Worm (Caenorhabditis elegans): ENCODE results near the gene rpl-9.

Gene rpl-9

DNA sequence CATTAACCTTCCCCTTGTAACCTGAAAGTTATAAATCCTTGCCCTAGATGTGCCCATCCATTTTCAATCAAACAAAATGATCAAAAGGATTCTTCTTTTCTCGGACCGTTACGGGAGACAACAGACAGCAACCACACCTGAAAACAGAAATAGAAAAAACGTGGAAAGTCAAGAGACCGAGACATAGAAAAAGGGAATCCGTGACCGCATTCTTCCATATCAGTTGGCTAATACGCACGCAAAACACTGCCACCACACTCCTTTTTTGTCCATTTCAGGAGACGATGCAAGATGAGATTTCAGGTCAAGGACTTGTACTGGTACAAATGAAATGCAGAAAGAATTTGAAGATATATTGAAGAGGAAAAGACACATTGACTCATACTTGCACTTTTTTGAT is 45.7 kb upstream of the rpl-9 start:
- TF ChIP-seq nhr-12 (tag; optimal IDR thresholded peaks at IDR 0.05) (no peak), C04F5.9 (tag; optimal IDR thresholded peaks at IDR 0.05) (no peak), elt-3 (tag; optimal IDR thresholded peaks at IDR 0.05) (peak in 1 of 6 experiments; percentile 39), unc-86 (tag; optimal IDR thresholded peaks at IDR 0.05) (no peak), vab-15 (tag; optimal IDR thresholded peaks at IDR 0.05) (no peak), snu-23 (GFP tag; optimal IDR thresholded peaks at IDR 0.05) (no peak), unc-98 (GFP tag; IDR thresholded peaks at IDR 0.05) (no peak), fkh-8 (tag; optimal IDR thresholded peaks at IDR 0.05) (no peak), ceh-88 (GFP tag; IDR thresholded peaks at IDR 0.05) (no peak), blmp-1 (tag; optimal IDR thresholded peaks at IDR 0.05) (peak; percentile 86), elt-2 (tag; optimal IDR thresholded peaks at IDR 0.05) (no peak), rnt-1 (tag; optimal IDR thresholded peaks at IDR 0.05) (peak; percentile 7), ama-1 (optimal IDR thresholded peaks at IDR 0.05) (no peak), hlh-4 (tag; optimal IDR thresholded peaks at IDR 0.05) (no peak), dsc-1 (tag; optimal IDR thresholded peaks at IDR 0.05) (no peak), lin-35 (GFP tag; optimal IDR thresholded peaks at IDR 0.05) (no peak), hpl-2 (GFP tag; optimal IDR thresholded peaks at IDR 0.05) (no peak), nhr-47 (tag; optimal IDR thresholded peaks at IDR 0.05) (no peak)

DNA sequence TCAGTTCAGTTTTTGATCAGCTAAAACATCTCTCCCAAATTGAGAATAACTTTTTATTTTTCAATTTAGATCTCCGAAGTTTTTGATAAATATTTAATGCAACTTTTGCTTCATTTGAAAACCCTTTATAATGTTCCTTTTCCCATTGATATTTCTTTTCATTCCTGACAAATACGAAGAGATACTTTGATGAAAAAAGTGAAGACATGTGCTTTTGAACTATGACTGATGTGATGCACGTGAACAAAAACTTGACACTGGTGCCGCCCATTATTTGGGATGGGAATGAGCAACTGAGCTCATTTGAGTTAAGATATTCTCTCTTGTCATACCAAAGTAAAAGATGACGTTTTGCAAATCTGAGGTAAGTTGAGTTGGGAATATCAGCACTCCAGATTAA is 43.6 kb upstream of the rpl-9 start, which contains the start of gene T04A6.1:
Gene T04A6.1 (plus strand): TSS at position 301 of the 400 bp plus-strand sequence.
- no peak for TF ChIP-seq nhr-12 (tag; optimal IDR thresholded peaks at IDR 0.05)
- TF ChIP-seq rnt-1 (tag; optimal IDR thresholded peaks at IDR 0.05) = peak; percentile 38

DNA sequence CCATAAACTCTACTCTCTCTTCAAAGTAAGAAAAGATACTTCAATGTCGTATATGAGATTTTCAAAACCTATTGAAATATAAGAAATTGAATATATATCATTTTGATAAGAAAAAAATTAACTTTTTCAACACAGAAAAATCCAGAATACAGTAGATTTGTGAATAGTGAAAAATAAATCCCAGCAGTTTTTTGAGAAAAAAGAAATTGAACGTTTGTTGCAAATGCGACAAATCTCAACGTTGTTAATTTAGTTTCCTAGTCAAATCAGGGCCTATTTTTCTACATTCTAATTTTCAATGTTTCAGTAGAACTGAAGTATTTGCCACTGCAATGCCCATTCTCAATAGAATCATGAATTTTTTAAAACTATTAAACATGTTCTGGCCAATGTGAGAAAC is 41.9 kb upstream of the rpl-9 start, which contains the start of gene T04A6.2:
Gene T04A6.2 (plus strand): TSS at position 301 of the 400 bp plus-strand sequence.
- TF ChIP-seq egl-13 (tag; optimal IDR thresholded peaks at IDR 0.05) = no peak
- TF ChIP-seq elt-2 (tag; optimal IDR thresholded peaks at IDR 0.05) = no peak
- TF ChIP-seq hlh-4 (tag; optimal IDR thresholded peaks at IDR 0.05) = no peak
- TF ChIP-seq nhr-71 (tag; optimal IDR thresholded peaks at IDR 0.05) = no peak
- no peak for TF ChIP-seq efl-3 (GFP tag; optimal IDR thresholded peaks at IDR 0.05)
- TF ChIP-seq pax-3 (tag; optimal IDR thresholded peaks at IDR 0.05) = no peak
- no peak for TF ChIP-seq unc-86 (tag; optimal IDR thresholded peaks at IDR 0.05)

DNA sequence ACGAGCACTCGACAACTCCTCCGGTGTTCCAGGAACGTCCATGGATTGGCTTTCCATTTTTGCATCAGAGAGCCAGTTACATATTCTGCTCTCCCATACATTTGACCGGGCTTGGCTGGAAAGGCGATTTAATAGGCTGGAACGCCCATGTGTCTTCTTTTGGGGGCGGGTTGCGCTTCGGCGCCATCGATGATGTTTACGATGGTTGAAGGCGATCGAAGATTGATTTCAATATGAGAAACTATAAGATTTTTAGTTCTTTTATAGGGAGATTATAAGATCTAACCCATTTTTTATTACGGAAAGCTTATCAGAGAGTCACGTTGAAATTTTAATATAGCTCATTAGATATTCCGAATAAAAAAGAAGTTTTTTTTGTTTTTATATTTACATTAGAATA is 36.5 kb upstream of the rpl-9 start, which contains the start of gene nsph-4.3:
Gene nsph-4.3 (minus strand): TSS at position 101 of the 400 bp plus-strand sequence.
- TF ChIP-seq isw-1 (GFP tag; IDR thresholded peaks at IDR 0.05) (no peak), lir-3 (tag; optimal IDR thresholded peaks at IDR 0.05; ENCODE audit: poor library complexity) (no peak), ceh-90 (tag; optimal IDR thresholded peaks at IDR 0.05) (no peak), ceh-8 (GFP tag; optimal IDR thresholded peaks at IDR 0.05) (no peak), lin-14 (GFP tag; optimal IDR thresholded peaks at IDR 0.05) (no peak), zag-1 (tag; optimal IDR thresholded peaks at IDR 0.05) (no peak), lin-15B (tag; optimal IDR thresholded peaks at IDR 0.05) (no peak), unc-30 (tag; optimal IDR thresholded peaks at IDR 0.05) (no peak), mef-2 (tag; optimal IDR thresholded peaks at IDR 0.05) (no peak), nhr-71 (tag; optimal IDR thresholded peaks at IDR 0.05) (no peak), vab-15 (tag; optimal IDR thresholded peaks at IDR 0.05) (no peak), snu-23 (GFP tag; optimal IDR thresholded peaks at IDR 0.05) (no peak), fkh-8 (tag; optimal IDR thresholded peaks at IDR 0.05) (no peak), dsc-1 (tag; optimal IDR thresholded peaks at IDR 0.05) (no peak)

DNA sequence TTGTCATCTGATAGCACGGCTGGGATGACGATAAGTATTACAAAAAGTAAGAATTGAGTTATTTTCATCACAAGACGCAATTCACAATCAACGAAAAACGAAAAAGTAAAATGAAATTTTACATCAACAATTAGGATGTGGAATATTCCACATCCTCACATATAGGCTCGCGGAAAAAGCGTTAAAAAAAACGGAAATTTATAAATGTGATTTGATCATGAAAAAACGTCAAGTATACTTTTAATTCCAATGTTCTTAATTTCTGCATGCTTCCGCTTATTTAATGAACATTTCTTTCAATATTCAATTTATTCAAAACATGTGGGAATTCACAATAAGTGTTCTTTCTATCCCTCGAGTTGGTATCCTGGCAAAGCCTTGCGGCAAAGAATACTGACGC is 35.6 kb upstream of the rpl-9 start, which contains the start of gene T04A6.3:
Gene T04A6.3 (minus strand): TSS at position 101 of the 400 bp plus-strand sequence.
- no peak for TF ChIP-seq lir-3 (tag; optimal IDR thresholded peaks at IDR 0.05; ENCODE audit: poor library complexity)
- no peak for TF ChIP-seq pqm-1 (tag; optimal IDR thresholded peaks at IDR 0.05)
- no peak for TF ChIP-seq snu-23 (GFP tag; optimal IDR thresholded peaks at IDR 0.05)
- no peak for TF ChIP-seq snpc-4 (tag; optimal IDR thresholded peaks at IDR 0.05)
- no peak for TF ChIP-seq mdl-1 (tag; optimal IDR thresholded peaks at IDR 0.05)
